Worm (Caenorhabditis elegans) whole organism, L1 larva: Measurements from ENCODE around the gene frpr-16.

ENCODE experiments used
- ama-1 ChIP-seq: fragments of 150-350 bp; optimal IDR thresholded peaks from 2 replicates; lab custom pipeline; 2014
- blmp-1 ChIP-seq: fragments of 150-350 bp; optimal IDR thresholded peaks from 2 replicates; lab custom pipeline; 2014; ENCODE audit warnings: missing biosample characterization, missing genetic modification characterization
- fkh-10 ChIP-seq: sonication (generic microtip); optimal IDR thresholded peaks from 2 replicates; lab custom pipeline; 2017; ENCODE audit warnings: missing biosample characterization, missing genetic modification reagents, missing genetic modification characterization
- jun-1 ChIP-seq: fragments of 150-350 bp; optimal IDR thresholded peaks from 2 replicates; lab custom pipeline; 2014; ENCODE audit warnings: missing biosample characterization, missing genetic modification reagents, missing genetic modification characterization
- lin-15B ChIP-seq: fragments of 150-350 bp; sonication (generic microtip); optimal IDR thresholded peaks from 3 replicates; lab custom pipeline; 2014; ENCODE audit warnings: missing biosample characterization, missing genetic modification characterization
- nhr-237 ChIP-seq: fragments of 150-350 bp; optimal IDR thresholded peaks from 2 replicates; lab custom pipeline; 2014; ENCODE audit warnings: missing biosample characterization, missing genetic modification characterization
- pqm-1 ChIP-seq: sonication (generic microtip); optimal IDR thresholded peaks from 3 replicates; lab custom pipeline; 2017; ENCODE audit warnings: missing biosample characterization, missing genetic modification characterization
- snpc-4 ChIP-seq: fragments of 150-350 bp; optimal IDR thresholded peaks from 2 replicates; lab custom pipeline; 2014; ENCODE audit warnings: missing biosample characterization, missing genetic modification characterization
- unc-86 ChIP-seq: sonication (generic microtip); optimal IDR thresholded peaks from 2 replicates; lab custom pipeline; 2016; ENCODE audit warnings: missing genetic modification characterization, missing compliant biosample characterization
- ztf-4 ChIP-seq: fragments of 150-350 bp; optimal IDR thresholded peaks from 2 replicates; lab custom pipeline; 2014; ENCODE audit warnings: missing biosample characterization, missing genetic modification characterization

DNA sequence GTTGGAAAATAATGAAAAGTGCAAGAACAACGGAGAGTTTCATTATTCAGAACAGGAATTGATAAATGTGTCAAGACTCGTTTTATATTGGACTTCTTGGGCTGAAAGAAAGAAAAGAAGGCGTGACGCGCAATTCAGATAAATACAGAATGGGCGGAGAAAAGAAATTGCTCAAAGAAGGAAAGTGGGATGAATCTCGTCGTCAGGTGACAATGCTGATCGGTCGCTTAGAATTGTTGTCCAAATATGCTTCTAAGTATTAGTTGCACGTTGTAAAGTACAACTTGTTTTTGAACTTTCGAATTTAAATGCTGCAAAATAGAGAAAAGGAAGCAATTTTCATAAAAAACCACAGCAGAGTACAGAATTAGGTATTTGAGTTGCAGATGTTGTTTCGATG is 40.3 kb downstream of the frpr-16 start, which contains the start of gene ins-3:
- TF ChIP-seq lin-15B (tag; lab: Kevin White, UChicago) (no peak), blmp-1 (tag; lab: Kevin White, UChicago) (no peak), ama-1 (lab: Kevin White, UChicago) (no peak), ztf-4 (tag; lab: Kevin White, UChicago) (no peak), pqm-1 (tag; lab: Kevin White, UChicago) (no peak), unc-86 (tag; lab: Kevin White, UChicago) (no peak), fkh-10 (no peak), jun-1 (tag; lab: Kevin White, UChicago) (no peak), snpc-4 (tag; lab: Kevin White, UChicago) (no peak), nhr-237 (no peak)
